Fruit fly (Drosophila melanogaster): Measurements from ENCODE around the gene Myb.

Myb gene

dm6 chrX:15852815-15853542 lies 4.6 kb downstream of the Myb start, which contains the start of the genes UBL3 and CG15914:
UBL3 (minus strand) TSS chrX:15853175.
CG15914 (plus strand) TSS chrX:15853421.
- no peak for TF ChIP-seq hkb (optimal IDR thresholded peaks at IDR 0.05)
- TF ChIP-seq hkb (GFP tag; IDR thresholded peaks at IDR 0.05), result no peak
- peak; percentile 53 for TF ChIP-seq row (GFP tag; IDR thresholded peaks at IDR 0.05)
- peak; percentile 39; the same call in 2 of the 3 replicates for TF ChIP-seq CG17361 (GFP tag; IDR thresholded peaks at IDR 0.05)
- no peak for TF ChIP-seq CG9932 (GFP tag; IDR thresholded peaks at IDR 0.05)
- TF ChIP-seq gro (GFP tag; optimal IDR thresholded peaks at IDR 0.05), result no peak
- 0 out of 3 replicates have a peak, but pooled peaks have one; percentile 7 for TF ChIP-seq CG16813 (GFP tag; IDR thresholded peaks at IDR 0.05; ENCODE audit: partially characterized antibody)
- peak; percentile 53; the same call in 1 of the 2 replicates for TF ChIP-seq Scr (GFP tag; IDR thresholded peaks at IDR 0.05; ENCODE audit: partially characterized antibody)
- TF ChIP-seq lbe (GFP tag; optimal IDR thresholded peaks at IDR 0.05), result peak; percentile 37
- TF ChIP-seq CG15479 (GFP tag; optimal IDR thresholded peaks at IDR 0.05), result peak; percentile 98
- peak in 1 of 3 experiments; percentile 13 for TF ChIP-seq Stat92E (GFP tag; optimal IDR thresholded peaks at IDR 0.05)
- peak; percentile 10 for TF ChIP-seq Myb (GFP tag; optimal IDR thresholded peaks at IDR 0.05)
- TF ChIP-seq GATAe (GFP tag; conservative IDR thresholded peaks at IDR 0.05), result no peak
- peak; percentile 35 for TF ChIP-seq grau (tag; optimal IDR thresholded peaks at IDR 0.05)
- peak; percentile 57 for TF ChIP-seq BEAF-32 (GFP tag; optimal IDR thresholded peaks at IDR 0.05)
- no peak for TF ChIP-seq CG6175 (GFP tag; IDR thresholded peaks at IDR 0.05)
- TF ChIP-seq cad (GFP tag; optimal IDR thresholded peaks at IDR 0.05), result no peak
- peak; percentile 92 for TF ChIP-seq CG32767 (GFP tag; IDR thresholded peaks at IDR 0.05)
- TF ChIP-seq Max (GFP tag; optimal IDR thresholded peaks at IDR 0.05), result peak; percentile 24
- peak; percentile 10 for TF ChIP-seq CG30403 (GFP tag; optimal IDR thresholded peaks at IDR 0.05)
- no peak for TF ChIP-seq emc (GFP tag; optimal IDR thresholded peaks at IDR 0.05)
- no peak for TF ChIP-seq toy (GFP tag; IDR thresholded peaks at IDR 0.05)
- TF ChIP-seq trem (tag; optimal IDR thresholded peaks at IDR 0.05), result peak; percentile 80
- no peak for TF ChIP-seq pum (GFP tag; optimal IDR thresholded peaks at IDR 0.05)
- TF ChIP-seq CG1792 (GFP tag; optimal IDR thresholded peaks at IDR 0.05), result no peak
- no peak for TF ChIP-seq dmrt99B (tag; optimal IDR thresholded peaks at IDR 0.05)
- TF ChIP-seq Adf1 (GFP tag; IDR thresholded peaks at IDR 0.05), result no peak
- peak; percentile 80 for TF ChIP-seq MESR4 (GFP tag; optimal IDR thresholded peaks at IDR 0.05)
- TF ChIP-seq Dll (GFP tag; IDR thresholded peaks at IDR 0.05; ENCODE audit: partially characterized antibody), result 0 out of 4 replicates have a peak, but pooled peaks have one; percentile 32
- no peak for TF ChIP-seq ara (GFP tag; IDR thresholded peaks at IDR 0.05)
- no peak for TF ChIP-seq Meics (GFP tag; optimal IDR thresholded peaks at IDR 0.05)
- 0 out of 3 replicates have a peak, but pooled peaks have one; percentile 22 for TF ChIP-seq CG7357 (GFP tag; IDR thresholded peaks at IDR 0.05)
- TF ChIP-seq HmgZ (tag; optimal IDR thresholded peaks at IDR 0.05), result peak; percentile 58
- TF ChIP-seq CG8924 (tag; optimal IDR thresholded peaks at IDR 0.05), result peak; percentile 44
- peak; percentile 15 for TF ChIP-seq nom (GFP tag; optimal IDR thresholded peaks at IDR 0.05)
- no peak for TF ChIP-seq sima (GFP tag; optimal IDR thresholded peaks at IDR 0.05)
- TF ChIP-seq CG2116 (GFP tag; optimal IDR thresholded peaks at IDR 0.05), result peak; percentile 81
- no peak for TF ChIP-seq HLH54F (GFP tag; optimal IDR thresholded peaks at IDR 0.05)
- peak; percentile 39 for TF ChIP-seq CG17568 (GFP tag; optimal IDR thresholded peaks at IDR 0.05)
- peak; percentile 14 for TF ChIP-seq lilli (GFP tag; optimal IDR thresholded peaks at IDR 0.05)
- TF ChIP-seq CG14710 (tag; optimal IDR thresholded peaks at IDR 0.05), result peak; percentile 72
- no peak for TF ChIP-seq CG9437 (GFP tag; optimal IDR thresholded peaks at IDR 0.05)
- peak; percentile 6 for TF ChIP-seq CG13424 (tag; optimal IDR thresholded peaks at IDR 0.05)
- no peak for TF ChIP-seq CG16779 (GFP tag; IDR thresholded peaks at IDR 0.05)
- no peak for TF ChIP-seq CG10462 (GFP tag; optimal IDR thresholded peaks at IDR 0.05)
- peak; percentile 67 for TF ChIP-seq Sin3A (optimal IDR thresholded peaks at IDR 0.05)
- peak; percentile 60 for TF ChIP-seq E2f2 (GFP tag; IDR thresholded peaks at IDR 0.05)
- peak; percentile 41 for TF ChIP-seq CG2712 (tag; optimal IDR thresholded peaks at IDR 0.05)
- no peak for TF ChIP-seq CG18599 (GFP tag; optimal IDR thresholded peaks at IDR 0.05)
- no peak for TF ChIP-seq onecut (GFP tag; IDR thresholded peaks at IDR 0.05)
